Worm (Caenorhabditis elegans) whole organism, L3 larva: ENCODE results near the gene srx-34.

ENCODE experiments used
- R02D3.7 ChIP-seq: fragments of 150-350 bp; optimal IDR thresholded peaks from 2 replicates; lab custom pipeline; 2014; ENCODE audit warnings: missing biosample characterization, missing genetic modification characterization
- ceh-28 ChIP-seq: fragments of 150-350 bp; optimal IDR thresholded peaks from 2 replicates; lab custom pipeline; 2014; ENCODE audit warnings: missing biosample characterization, missing genetic modification reagents, missing genetic modification characterization
- mdl-1 ChIP-seq: fragments of 150-350 bp; optimal IDR thresholded peaks from 2 replicates; lab custom pipeline; 2014; ENCODE audit warnings: missing biosample characterization, missing genetic modification characterization
- unc-62 ChIP-seq: fragments of 150-350 bp; sonication (generic microtip); optimal IDR thresholded peaks from 4 replicates; lab custom pipeline; 2014; ENCODE audit warnings: missing biosample characterization, missing genetic modification reagents, missing genetic modification characterization

- TF ChIP-seq unc-62 (GFP tag; lab: Kevin White, UChicago) (no peak), ceh-28 (no peak), mdl-1 (tag; lab: Kevin White, UChicago) (no peak), R02D3.7 (no peak)
Observed at ce11 chrV:7157089-7157488, 37.0 kb upstream of the srx-34 start, which contains the start of gene ugt-39.
